Worm (Caenorhabditis elegans): Measurements from ENCODE around the gene Y49F6B.9.
"Not testable (repeated sequence)": the region's sequence is repeated elsewhere in the genome, so short reads cannot be mapped to it uniquely, and the experiment has no call there.

DNA sequence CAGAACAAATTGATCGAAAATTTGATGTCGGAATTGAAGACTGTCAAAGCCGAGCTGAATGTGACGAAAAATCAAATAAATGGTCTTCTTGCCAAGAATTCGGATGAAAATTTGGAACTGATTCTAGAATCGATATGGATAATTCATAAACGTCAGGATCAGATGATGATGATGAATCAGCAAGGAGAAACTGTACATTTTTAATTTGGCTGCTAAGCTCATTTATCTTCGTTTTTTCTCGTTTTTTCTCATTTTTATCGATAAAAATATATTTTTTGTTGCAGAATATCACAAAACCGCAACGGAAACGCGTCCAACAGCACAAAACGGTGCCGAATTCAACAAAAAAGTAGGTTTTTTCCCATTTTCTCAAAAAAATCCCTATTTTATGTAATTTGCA, 49.7 kb downstream of the Y49F6B.9 start, which contains the start of gene C16C8.14:
- not testable (repeated sequence) for TF ChIP-seq M03D4.4 (tag; optimal IDR thresholded peaks at IDR 0.05); nhr-237 (tag; optimal IDR thresholded peaks at IDR 0.05); unc-62 (GFP tag; optimal IDR thresholded peaks at IDR 0.05); ztf-11 (tag; optimal IDR thresholded peaks at IDR 0.05); pha-4 (tag; optimal IDR thresholded peaks at IDR 0.05); snpc-4 (tag; optimal IDR thresholded peaks at IDR 0.05); nhr-76 (tag; optimal IDR thresholded peaks at IDR 0.05); elt-3 (tag; optimal IDR thresholded peaks at IDR 0.05); unc-39 (tag; optimal IDR thresholded peaks at IDR 0.05); ceh-83 (GFP tag; optimal IDR thresholded peaks at IDR 0.05); mls-2 (tag; optimal IDR thresholded peaks at IDR 0.05); ham-2 (GFP tag; optimal IDR thresholded peaks at IDR 0.05)
